Fruit fly (Drosophila melanogaster) whole organism, pupa: ENCODE results near the gene CG3164.

Source experiments
- CG9948 ChIP-seq: fragments of 200-800 bp; sonication (Bioruptor generic); optimal IDR thresholded peaks from 2 replicates; lab custom pipeline; 2018; ENCODE audit warnings: missing biosample characterization, mild to moderate bottlenecking, missing genetic modification characterization, moderate library complexity
- Pif1A ChIP-seq: fragments of 200-800 bp; sonication (Bioruptor generic); optimal IDR thresholded peaks from 3 replicates; lab custom pipeline; 2016; ENCODE audit warnings: missing biosample characterization, missing genetic modification characterization
- Snoo ChIP-seq: fragments of 200-800 bp; sonication (Bioruptor generic); optimal IDR thresholded peaks from 3 replicates; lab custom pipeline; 2017; ENCODE audit warnings: missing biosample characterization, mild to moderate bottlenecking, missing genetic modification characterization, inconsistent platforms
- gl ChIP-seq: fragments of 200-800 bp; sonication (Bioruptor generic); optimal IDR thresholded peaks from 2 replicates; lab custom pipeline; 2018; ENCODE audit warnings: missing biosample characterization, mild to moderate bottlenecking, missing genetic modification characterization
- rn ChIP-seq: fragments of 200-800 bp; sonication (Bioruptor generic); IDR thresholded peaks from 2 replicates; pipeline ENCODE4 v1.3.6; 2022; ENCODE audit warnings: missing biosample characterization, missing genetic modification characterization

DNA sequence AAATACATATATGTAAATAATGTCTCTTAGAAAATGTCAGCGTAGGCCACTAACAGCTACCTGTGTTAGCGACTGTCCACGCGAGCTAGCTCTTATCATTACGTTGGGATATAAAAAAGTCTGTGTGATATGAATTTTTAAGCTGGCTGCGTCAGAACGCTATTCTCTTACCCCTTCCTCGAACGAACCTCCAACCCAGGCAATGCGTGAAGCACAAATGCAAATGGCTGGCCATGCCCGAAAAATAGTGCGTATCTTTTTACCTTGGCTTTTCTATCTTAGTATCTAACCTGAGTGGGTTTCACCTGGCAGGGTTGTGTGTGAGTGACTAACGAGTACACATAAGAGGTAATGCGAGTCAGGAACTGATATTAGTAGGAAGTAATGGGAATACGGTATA lies 32.6 kb upstream of the CG3164 start:
- no peak for TF ChIP-seq gl (tag; lab: Kevin White, UChicago)
- no peak for TF ChIP-seq rn
- TF ChIP-seq Snoo (tag; lab: Kevin White, UChicago) = no peak
- no peak for TF ChIP-seq Pif1A (GFP tag; lab: Kevin White, UChicago)
- TF ChIP-seq CG9948 (tag; lab: Kevin White, UChicago) = no peak
